Worm (Caenorhabditis elegans) whole organism, L3 larva: ENCODE results near the gene str-196.

ENCODE experiments used
- nhr-67 ChIP-seq: fragments of 150-350 bp; optimal IDR thresholded peaks from 2 replicates; lab custom pipeline; 2014; ENCODE audit warnings: missing biosample characterization, missing genetic modification characterization
- pha-4 ChIP-seq: fragments of 150-350 bp; optimal IDR thresholded peaks from 2 replicates; lab custom pipeline; 2014; ENCODE audit warnings: missing biosample characterization, missing genetic modification reagents, missing genetic modification characterization
- sea-2 ChIP-seq: fragments of 150-350 bp; sonication (generic microtip); optimal IDR thresholded peaks from 4 replicates; lab custom pipeline; 2014; ENCODE audit warnings: missing biosample characterization, missing genetic modification reagents, missing genetic modification characterization
- tbx-2 ChIP-seq: sonication (generic microtip); optimal IDR thresholded peaks from 2 replicates; lab custom pipeline; 2016; ENCODE audit warnings: mild to moderate bottlenecking, missing genetic modification characterization, missing compliant biosample characterization
- unc-62 ChIP-seq: fragments of 150-350 bp; sonication (generic microtip); optimal IDR thresholded peaks from 4 replicates; lab custom pipeline; 2014; ENCODE audit warnings: missing biosample characterization, missing genetic modification reagents, missing genetic modification characterization

- TF ChIP-seq tbx-2 (tag; lab: Kevin White, UChicago), result no peak
- no peak for TF ChIP-seq nhr-67
- TF ChIP-seq unc-62, result no peak
- no peak for TF ChIP-seq sea-2 (GFP tag; lab: Kevin White, UChicago)
- no peak for TF ChIP-seq pha-4 (tag; lab: Kevin White, UChicago)
These were observed 2.2 kb upstream of the str-196 start, which contains the start of gene nhr-106 for ce11 chrV:489320-489719.
